Fruit fly (Drosophila melanogaster): ENCODE data around the gene CG7841.
A peak's percentile ranks its signal among the peaks of the same experiment; 100 is the strongest.

Gene CG7841

dm6 chr3L:15519492-15519891 is 11.4 kb upstream of the CG7841 start, which contains the start of gene mex1:
Gene mex1, minus strand, starts transcription at chr3L:15519592.
- no peak for TF ChIP-seq Pif1B (GFP tag; optimal IDR thresholded peaks at IDR 0.05)

- TF ChIP-seq EcR (GFP tag; optimal IDR thresholded peaks at IDR 0.05) (no peak), CG15710 (tag; optimal IDR thresholded peaks at IDR 0.05) (no peak), CG10348 (GFP tag; IDR thresholded peaks at IDR 0.05) (no peak), Ets98B (GFP tag; IDR thresholded peaks at IDR 0.05) (no peak), Snoo (tag; optimal IDR thresholded peaks at IDR 0.05) (no peak), CG8301 (tag; optimal IDR thresholded peaks at IDR 0.05) (no peak), CG34367 (tag; optimal IDR thresholded peaks at IDR 0.05) (no peak), CG4496 (GFP tag; IDR thresholded peaks at IDR 0.05) (no peak), CG17806 (tag; optimal IDR thresholded peaks at IDR 0.05) (no peak), CG13204 (GFP tag; optimal IDR thresholded peaks at IDR 0.05) (no peak), CG8159 (tag; optimal IDR thresholded peaks at IDR 0.05) (no peak), D1 (tag; optimal IDR thresholded peaks at IDR 0.05) (no peak), CG12605 (GFP tag; IDR thresholded peaks at IDR 0.05) (no peak), CG9948 (tag; optimal IDR thresholded peaks at IDR 0.05) (no peak), CG32121 (GFP tag; IDR thresholded peaks at IDR 0.05) (no peak), Pif1B (GFP tag; optimal IDR thresholded peaks at IDR 0.05) (no peak), CG14655 (GFP tag; optimal IDR thresholded peaks at IDR 0.05) (no peak), gl (tag; optimal IDR thresholded peaks at IDR 0.05) (no peak), Pif1A (GFP tag; optimal IDR thresholded peaks at IDR 0.05) (no peak), rn (GFP tag; IDR thresholded peaks at IDR 0.05) (no peak)
Observed at dm6 chr3L:15518344-15518743, 10.3 kb upstream of the CG7841 start.

- no peak for TF ChIP-seq CG15710 (tag; optimal IDR thresholded peaks at IDR 0.05)
- no peak for TF ChIP-seq CG9948 (tag; optimal IDR thresholded peaks at IDR 0.05)
- TF ChIP-seq CG10348 (GFP tag; IDR thresholded peaks at IDR 0.05), result no peak
- no peak for TF ChIP-seq CG8301 (tag; optimal IDR thresholded peaks at IDR 0.05)
- no peak for TF ChIP-seq Pif1B (GFP tag; optimal IDR thresholded peaks at IDR 0.05)
- TF ChIP-seq CG14655 (GFP tag; optimal IDR thresholded peaks at IDR 0.05), result no peak
- no peak for TF ChIP-seq CG34367 (tag; optimal IDR thresholded peaks at IDR 0.05)
- no peak for TF ChIP-seq CG13204 (GFP tag; optimal IDR thresholded peaks at IDR 0.05)
- no peak for TF ChIP-seq Ets98B (GFP tag; IDR thresholded peaks at IDR 0.05)
- TF ChIP-seq CG17806 (tag; optimal IDR thresholded peaks at IDR 0.05), result no peak
Observed at dm6 chr3L:15517508-15517907, 9.5 kb upstream of the CG7841 start.

- no peak for TF ChIP-seq EcR (GFP tag; optimal IDR thresholded peaks at IDR 0.05)
- TF ChIP-seq CG17806 (tag; optimal IDR thresholded peaks at IDR 0.05), result no peak
- TF ChIP-seq rn (GFP tag; IDR thresholded peaks at IDR 0.05), result no peak
- no peak for TF ChIP-seq Pif1A (GFP tag; optimal IDR thresholded peaks at IDR 0.05)
- no peak for TF ChIP-seq fd96Ca (GFP tag; IDR thresholded peaks at IDR 0.05)
- TF ChIP-seq CG8301 (tag; optimal IDR thresholded peaks at IDR 0.05), result no peak
- TF ChIP-seq CG34367 (tag; optimal IDR thresholded peaks at IDR 0.05), result no peak
- TF ChIP-seq Snoo (tag; optimal IDR thresholded peaks at IDR 0.05), result no peak
- TF ChIP-seq CG9948 (tag; optimal IDR thresholded peaks at IDR 0.05), result no peak
Observed at dm6 chr3L:15516956-15517355, 8.9 kb upstream of the CG7841 start, which contains the start of gene CG13454. Gene CG13454, minus strand, starts transcription at chr3L:15517056.

- TF ChIP-seq CG14655 (GFP tag; optimal IDR thresholded peaks at IDR 0.05) (no peak), EcR (GFP tag; optimal IDR thresholded peaks at IDR 0.05) (peak; percentile 53)
Observed at dm6 chr3L:15516440-15516839, 8.4 kb upstream of the CG7841 start.

dm6 chr3L:15514814-15515495 is 6.9 kb upstream of the CG7841 start:
- TF ChIP-seq EcR (GFP tag; optimal IDR thresholded peaks at IDR 0.05), result no peak
- no peak for TF ChIP-seq CG14655 (GFP tag; optimal IDR thresholded peaks at IDR 0.05)
- 0 out of 2 replicates have a peak, but pooled peaks have one; percentile 8 for TF ChIP-seq CG32121 (GFP tag; IDR thresholded peaks at IDR 0.05)
- TF ChIP-seq CG17806 (tag; optimal IDR thresholded peaks at IDR 0.05), result no peak

dm6 chr3L:15514405-15514804 is 6.4 kb upstream of the CG7841 start:
- no peak for TF ChIP-seq CG8159 (tag; optimal IDR thresholded peaks at IDR 0.05)
- peak; percentile 43; the same call in 1 of the 2 replicates for TF ChIP-seq CG32121 (GFP tag; IDR thresholded peaks at IDR 0.05)
- peak; percentile 83 for TF ChIP-seq EcR (GFP tag; optimal IDR thresholded peaks at IDR 0.05)
- peak; percentile 60 for TF ChIP-seq CG12605 (GFP tag; IDR thresholded peaks at IDR 0.05)
- no peak for TF ChIP-seq CG17806 (tag; optimal IDR thresholded peaks at IDR 0.05)

- TF ChIP-seq gl (tag; optimal IDR thresholded peaks at IDR 0.05), result no peak
- no peak for TF ChIP-seq rn (GFP tag; IDR thresholded peaks at IDR 0.05)
- no peak for TF ChIP-seq CG32121 (GFP tag; IDR thresholded peaks at IDR 0.05)
- no peak for TF ChIP-seq CG13204 (GFP tag; optimal IDR thresholded peaks at IDR 0.05)
- no peak for TF ChIP-seq fd96Ca (GFP tag; IDR thresholded peaks at IDR 0.05)
- no peak for TF ChIP-seq CG9948 (tag; optimal IDR thresholded peaks at IDR 0.05)
- no peak for TF ChIP-seq CG10348 (GFP tag; IDR thresholded peaks at IDR 0.05)
- TF ChIP-seq CG8159 (tag; optimal IDR thresholded peaks at IDR 0.05), result no peak
Observed at dm6 chr3L:15513726-15514125, 5.7 kb upstream of the CG7841 start.

All from whole organism, pupa.